Worm (Caenorhabditis elegans): Measurements from ENCODE around the gene dnj-20.

- TF ChIP-seq nhr-28 (tag; optimal IDR thresholded peaks at IDR 0.05) (no peak), unc-39 (tag; optimal IDR thresholded peaks at IDR 0.05) (no peak), nhr-76 (tag; optimal IDR thresholded peaks at IDR 0.05) (no peak), lsy-2 (tag; optimal IDR thresholded peaks at IDR 0.05) (no peak), blmp-1 (tag; optimal IDR thresholded peaks at IDR 0.05) (no peak), nhr-237 (tag; optimal IDR thresholded peaks at IDR 0.05) (no peak), snpc-4 (tag; optimal IDR thresholded peaks at IDR 0.05) (no peak)
Measured at ce11 chrII:9644940-9645634, 21.1 kb upstream of the dnj-20 start.
